Worm (Caenorhabditis elegans): ENCODE data around the gene srd-20.

DNA sequence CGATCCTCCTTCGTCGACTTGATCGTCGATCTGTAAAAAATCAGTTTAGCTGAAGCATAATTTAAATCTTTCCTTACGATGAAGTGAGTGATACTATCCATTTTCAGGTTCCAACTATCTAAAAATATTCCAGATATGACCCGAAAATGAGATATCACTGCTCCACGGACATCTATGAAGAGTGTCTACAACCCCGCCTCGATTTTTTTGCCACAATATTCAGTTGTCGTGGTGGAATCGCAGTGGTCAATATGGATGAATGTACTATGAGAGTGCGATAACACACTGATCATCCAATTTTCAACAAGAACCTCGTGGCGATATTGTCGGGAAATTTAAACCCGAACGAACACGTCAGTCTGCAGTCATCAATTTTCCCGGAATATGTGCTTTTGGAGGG, 14.0 kb upstream of the srd-20 start, which contains the start of gene R01B10.2:
- no peak for TF ChIP-seq ceh-32 (tag; optimal IDR thresholded peaks at IDR 0.05; ENCODE audit: poor library complexity)
- TF ChIP-seq jun-1 (tag; optimal IDR thresholded peaks at IDR 0.05): no peak
- TF ChIP-seq hlh-30 (tag; optimal IDR thresholded peaks at IDR 0.05; ENCODE audit: insufficient read depth): no peak
- TF ChIP-seq snpc-4 (tag; optimal IDR thresholded peaks at IDR 0.05): no peak
- no peak for TF ChIP-seq mdt-29 (GFP tag; IDR thresholded peaks at IDR 0.05)
- no peak for TF ChIP-seq ces-1 (GFP tag; optimal IDR thresholded peaks at IDR 0.05)
- no peak for TF ChIP-seq fkh-10 (GFP tag; optimal IDR thresholded peaks at IDR 0.05)
- TF ChIP-seq daf-8 (GFP tag; IDR thresholded peaks at IDR 0.05): no peak

Measured in whole organism, L4 larva.